Worm (Caenorhabditis elegans): Measurements from ENCODE around the gene nhr-167.

DNA sequence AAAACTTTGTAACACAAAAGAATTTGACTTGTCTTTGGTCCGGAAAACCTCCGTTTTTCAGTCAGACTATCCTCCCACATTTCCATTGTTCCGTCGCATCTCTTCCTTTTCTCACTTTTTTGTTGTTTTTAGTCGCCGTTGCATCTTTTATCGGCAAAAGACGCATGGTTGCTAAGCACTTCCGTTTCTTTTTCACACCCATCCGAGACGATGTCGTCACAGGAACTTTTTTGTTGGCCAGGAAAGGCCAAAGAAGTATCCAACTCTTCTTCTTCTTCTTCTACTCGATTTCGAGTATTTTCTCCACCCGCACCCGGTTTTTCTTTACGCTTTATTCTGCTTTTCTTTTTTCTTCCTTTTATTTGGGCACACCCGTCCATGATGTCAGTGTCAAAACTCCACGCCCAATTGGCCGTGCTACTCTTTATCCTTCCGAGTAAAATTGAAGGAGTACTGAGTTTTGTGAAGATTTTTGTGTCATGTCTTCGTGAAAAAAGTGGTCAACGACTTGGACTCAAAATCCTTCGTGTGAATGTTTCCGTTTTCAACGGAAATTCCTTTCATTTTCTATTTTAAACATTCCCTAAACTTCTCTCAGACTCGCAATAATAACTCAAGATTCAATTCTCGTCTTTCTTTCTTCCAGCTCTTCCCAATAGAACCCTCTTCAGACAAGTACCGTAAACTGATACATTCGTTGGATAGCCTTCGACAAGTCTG lies 43.3 kb upstream of the nhr-167 start, which contains the start of gene B0198.2:
- TF ChIP-seq sem-4 (tag; optimal IDR thresholded peaks at IDR 0.05) (no peak), nhr-11 (tag; optimal IDR thresholded peaks at IDR 0.05) (no peak), skn-1 (tag; optimal IDR thresholded peaks at IDR 0.05) (no peak), ztf-4 (tag; optimal IDR thresholded peaks at IDR 0.05) (no peak), unc-39 (tag; optimal IDR thresholded peaks at IDR 0.05) (no peak), nhr-237 (tag; optimal IDR thresholded peaks at IDR 0.05) (no peak), alr-1 (tag; optimal IDR thresholded peaks at IDR 0.05) (no peak), ceh-16 (tag; optimal IDR thresholded peaks at IDR 0.05) (no peak), unc-55 (GFP tag; optimal IDR thresholded peaks at IDR 0.05) (no peak), zag-1 (tag; optimal IDR thresholded peaks at IDR 0.05) (no peak), nhr-25 (tag; optimal IDR thresholded peaks at IDR 0.05) (no peak)
